Fruit fly (Drosophila melanogaster): Measurements from ENCODE around the gene CG2217.

dm6 chr3R:30460187-30460586, 37.4 kb upstream of the CG2217 start:
- TF ChIP-seq CTCF (optimal IDR thresholded peaks at IDR 0.05) (no peak), CG8478 (optimal IDR thresholded peaks at IDR 0.05) (no peak)

Measured in S2 (cell line).